Fruit fly (Drosophila melanogaster) whole organism, prepupa: Measurements from ENCODE around the gene CG5639.
A peak's percentile ranks its signal among the peaks of the same experiment; 100 is the strongest.

Experiments used
- Blimp-1 ChIP-seq: fragments of 200-800 bp; sonication (Bioruptor generic); optimal IDR thresholded peaks from 3 replicates; lab custom pipeline; 2017; ENCODE audit warnings: missing biosample characterization, missing genetic modification characterization, mild to moderate bottlenecking, moderate library complexity, missing genetic modification reagents
- CG10631 ChIP-seq: fragments of 200-800 bp; sonication (Bioruptor generic); optimal IDR thresholded peaks from 2 replicates; lab custom pipeline; 2016; ENCODE audit warnings: missing biosample characterization, missing genetic modification characterization
- CG11294 ChIP-seq: fragments of 200-800 bp; sonication (Bioruptor generic); IDR thresholded peaks from 2 replicates; pipeline ENCODE4 v1.3.6; 2022; ENCODE audit warnings: missing biosample characterization, missing genetic modification characterization
- CG11902 ChIP-seq: fragments of 200-800 bp; sonication (Bioruptor generic); optimal IDR thresholded peaks from 3 replicates; lab custom pipeline; 2016; ENCODE audit warnings: missing biosample characterization, missing genetic modification characterization
- CG15336 ChIP-seq: fragments of 200-800 bp; sonication (Bioruptor generic); IDR thresholded peaks from 2 replicates; pipeline ENCODE4 v1.3.6; 2022; ENCODE audit warnings: missing biosample characterization, missing genetic modification characterization
- CG1621 ChIP-seq: fragments of 200-800 bp; sonication (Bioruptor generic); optimal IDR thresholded peaks from 3 replicates; lab custom pipeline; 2018; ENCODE audit warnings: missing biosample characterization, mild to moderate bottlenecking, missing genetic modification characterization
- CG16779 ChIP-seq: fragments of 200-800 bp; sonication (Bioruptor generic); optimal IDR thresholded peaks from 3 replicates; lab custom pipeline; 2017; ENCODE audit warnings: missing biosample characterization, mild to moderate bottlenecking, missing genetic modification characterization
- CG3032 ChIP-seq: fragments of 200-800 bp; optimal IDR thresholded peaks from 2 replicates; lab custom pipeline; 2019; ENCODE audit warnings: missing biosample characterization, mild to moderate bottlenecking, missing genetic modification characterization, moderate library complexity
- CG31627 ChIP-seq: fragments of 200-800 bp; sonication (Bioruptor generic); optimal IDR thresholded peaks from 3 replicates; lab custom pipeline; 2016; ENCODE audit warnings: missing biosample characterization, missing genetic modification characterization
- CG32006 ChIP-seq: fragments of 200-800 bp; sonication (Bioruptor generic); optimal IDR thresholded peaks from 3 replicates; lab custom pipeline; 2017; ENCODE audit warnings: missing biosample characterization, mild to moderate bottlenecking, missing genetic modification characterization
- CG3919 ChIP-seq: fragments of 200-800 bp; sonication (Bioruptor generic); optimal IDR thresholded peaks from 3 replicates; lab custom pipeline; 2016; ENCODE audit warnings: missing biosample characterization, missing genetic modification characterization
- CG4318 ChIP-seq: fragments of 200-800 bp; sonication (Bioruptor generic); optimal IDR thresholded peaks from 3 replicates; lab custom pipeline; 2017; ENCODE audit warnings: missing biosample characterization, mild to moderate bottlenecking, missing genetic modification characterization
- CG6808 ChIP-seq: fragments of 200-800 bp; sonication (Bioruptor generic); optimal IDR thresholded peaks from 3 replicates; lab custom pipeline; 2017; ENCODE audit warnings: missing biosample characterization, missing genetic modification characterization, mild to moderate bottlenecking, moderate library complexity, missing genetic modification reagents
- CG6854 ChIP-seq: fragments of 200-800 bp; sonication (Bioruptor generic); optimal IDR thresholded peaks from 2 replicates; lab custom pipeline; 2017; ENCODE audit warnings: missing biosample characterization, mild to moderate bottlenecking, missing genetic modification characterization
- CG7368 ChIP-seq: fragments of 200-800 bp; sonication (Bioruptor generic); optimal IDR thresholded peaks from 3 replicates; lab custom pipeline; 2016; ENCODE audit warnings: missing biosample characterization, missing genetic modification characterization
- CG8632 ChIP-seq: fragments of 200-800 bp; sonication (Bioruptor generic); optimal IDR thresholded peaks from 3 replicates; lab custom pipeline; 2016; ENCODE audit warnings: missing biosample characterization, missing genetic modification characterization
- CG9139 ChIP-seq: fragments of 200-800 bp; sonication (Bioruptor generic); optimal IDR thresholded peaks from 3 replicates; lab custom pipeline; 2017; ENCODE audit warnings: missing biosample characterization, mild to moderate bottlenecking, missing genetic modification characterization
- Eip75B ChIP-seq: fragments of 200-800 bp; sonication (Bioruptor generic); optimal IDR thresholded peaks from 3 replicates; lab custom pipeline; 2016; ENCODE audit warnings: missing biosample characterization, missing genetic modification characterization
- Eip78C ChIP-seq: fragments of 200-800 bp; sonication (Bioruptor generic); peaks from one replicate; lab custom pipeline; 2016; ENCODE audit warnings: missing biosample characterization, missing genetic modification characterization
- Ets21C ChIP-seq: fragments of 200-800 bp; sonication (Bioruptor generic); optimal IDR thresholded peaks from 3 replicates; lab custom pipeline; 2016; ENCODE audit warnings: missing biosample characterization, missing genetic modification characterization
- Ets96B ChIP-seq: fragments of 200-800 bp; optimal IDR thresholded peaks from 2 replicates; lab custom pipeline; 2019; ENCODE audit warnings: missing biosample characterization, mild to moderate bottlenecking, missing genetic modification characterization, moderate library complexity
- Hr39 ChIP-seq: fragments of 200-800 bp; sonication (Bioruptor generic); optimal IDR thresholded peaks from 2 replicates; lab custom pipeline; 2016; ENCODE audit warnings: missing biosample characterization, missing genetic modification characterization
- Hr4 ChIP-seq: fragments of 200-800 bp; sonication (Bioruptor generic); optimal IDR thresholded peaks from 3 replicates; lab custom pipeline; 2016; ENCODE audit warnings: missing biosample characterization, missing genetic modification characterization
- Lpt ChIP-seq: fragments of 200-800 bp; sonication (Bioruptor generic); optimal IDR thresholded peaks from 3 replicates; lab custom pipeline; 2016; ENCODE audit warnings: missing biosample characterization, missing genetic modification characterization
- Met ChIP-seq: fragments of 200-800 bp; sonication (Bioruptor generic); optimal IDR thresholded peaks from 3 replicates; lab custom pipeline; 2016; ENCODE audit warnings: missing biosample characterization, missing genetic modification characterization
- Smox ChIP-seq: fragments of 200-800 bp; sonication (Bioruptor generic); optimal IDR thresholded peaks from 3 replicates; lab custom pipeline; 2016; ENCODE audit warnings: missing biosample characterization, missing genetic modification characterization
- Sox15 ChIP-seq: fragments of 200-800 bp; sonication (Bioruptor generic); optimal IDR thresholded peaks from 3 replicates; lab custom pipeline; 2016; ENCODE audit warnings: missing biosample characterization, missing genetic modification characterization
- achi ChIP-seq: fragments of 200-800 bp; sonication (Bioruptor generic); optimal IDR thresholded peaks from 3 replicates; lab custom pipeline; 2016; ENCODE audit warnings: missing biosample characterization, missing genetic modification characterization
- acj6 ChIP-seq: fragments of 200-800 bp; sonication (Bioruptor generic); optimal IDR thresholded peaks from 3 replicates; lab custom pipeline; 2016; ENCODE audit warnings: missing biosample characterization, missing genetic modification characterization
- cyc ChIP-seq: fragments of 200-800 bp; sonication (Bioruptor generic); optimal IDR thresholded peaks from 3 replicates; lab custom pipeline; 2016; ENCODE audit warnings: missing biosample characterization, missing genetic modification characterization
- dac ChIP-seq: fragments of 200-800 bp; sonication (Bioruptor generic); optimal IDR thresholded peaks from 2 replicates; lab custom pipeline; 2017; ENCODE audit warnings: missing biosample characterization, mild to moderate bottlenecking, missing genetic modification characterization
- dsx ChIP-seq: fragments of 200-800 bp; optimal IDR thresholded peaks from 3 replicates; lab custom pipeline; 2019; ENCODE audit warnings: missing biosample characterization, mild to moderate bottlenecking, missing genetic modification characterization, moderate library complexity; ENCODE audit not compliant: poor library complexity, severe bottlenecking
- eg ChIP-seq: fragments of 200-800 bp; sonication (Bioruptor generic); IDR thresholded peaks from 3 replicates; pipeline ENCODE4 v1.3.6; 2022; ENCODE audit warnings: missing biosample characterization, missing genetic modification characterization
- esn ChIP-seq: fragments of 200-800 bp; sonication (Bioruptor generic); optimal IDR thresholded peaks from 2 replicates; lab custom pipeline; 2016; ENCODE audit warnings: missing biosample characterization, mild to moderate bottlenecking, missing genetic modification characterization, moderate library complexity
- fd59A ChIP-seq: fragments of 200-800 bp; sonication (Bioruptor generic); optimal IDR thresholded peaks from 2 replicates; lab custom pipeline; 2017; ENCODE audit warnings: missing biosample characterization, mild to moderate bottlenecking, missing genetic modification characterization, missing genetic modification reagents
- fkh ChIP-seq: fragments of 200-800 bp; sonication (Bioruptor generic); optimal IDR thresholded peaks from 3 replicates; lab custom pipeline; 2017; ENCODE audit warnings: missing biosample characterization, mild to moderate bottlenecking, missing genetic modification characterization, moderate library complexity
- pdm3 ChIP-seq: fragments of 200-800 bp; sonication (Bioruptor generic); optimal IDR thresholded peaks from 3 replicates; lab custom pipeline; 2016; ENCODE audit warnings: missing biosample characterization, missing genetic modification characterization
- spab ChIP-seq: fragments of 200-800 bp; sonication (Bioruptor generic); optimal IDR thresholded peaks from 2 replicates; lab custom pipeline; 2017; ENCODE audit warnings: missing biosample characterization, mild to moderate bottlenecking, missing genetic modification characterization, missing genetic modification reagents
- ss ChIP-seq, 2 experiments: fragments of 200-800 bp; sonication (Bioruptor generic); optimal IDR thresholded peaks; 2 replicates in 1 of 2; 3 replicates in 1 of 2; lab custom pipeline; 2017 to 2018; ENCODE audit warnings: mild to moderate bottlenecking in 2 of 2, missing biosample characterization in 2 of 2, missing genetic modification characterization in 2 of 2, moderate library complexity in 1 of 2
- svp ChIP-seq: fragments of 200-800 bp; sonication (Bioruptor generic); peaks from one replicate; lab custom pipeline; 2016; ENCODE audit warnings: missing biosample characterization, missing genetic modification characterization
- vri ChIP-seq: fragments of 200-800 bp; sonication (Bioruptor generic); optimal IDR thresholded peaks from 3 replicates; lab custom pipeline; 2016; ENCODE audit warnings: missing biosample characterization, mild to moderate bottlenecking, missing genetic modification characterization

CG5639 gene

DNA sequence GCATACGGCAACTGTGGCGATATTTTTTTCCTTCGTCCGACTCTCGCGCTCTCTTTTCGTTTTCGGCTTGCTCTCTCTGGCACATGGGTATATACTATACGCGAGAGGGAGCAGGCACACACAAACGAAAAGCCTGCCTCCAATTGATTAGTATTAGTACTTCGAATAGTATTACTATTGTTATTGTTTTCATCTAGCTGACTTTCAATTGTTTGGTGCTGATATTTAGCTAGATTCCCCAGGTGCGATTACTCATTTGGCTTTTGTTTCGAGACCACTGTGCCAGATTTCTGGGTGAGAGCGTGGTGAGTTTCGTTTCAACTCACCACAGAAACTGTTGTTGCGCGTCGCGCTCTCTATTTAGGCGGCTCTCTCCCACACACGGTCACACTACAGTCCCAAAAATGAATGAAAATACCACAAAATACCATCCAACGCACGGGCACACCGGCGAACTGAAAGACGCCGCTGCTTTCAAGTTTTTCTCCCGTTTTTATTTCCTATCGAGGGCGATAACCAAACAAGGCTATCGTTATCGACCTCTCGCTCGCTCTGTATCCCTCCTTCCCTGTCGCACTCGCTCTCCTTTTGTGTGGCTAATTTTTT lies 14.6 kb downstream of the CG5639 start (continued):
- TF ChIP-seq CG3032: peak; percentile 55
- TF ChIP-seq CG31627 (GFP tag; lab: Kevin White, UChicago): peak; percentile 65
- peak; percentile 79 for TF ChIP-seq esn (GFP tag; lab: Kevin White, UChicago)
- TF ChIP-seq CG6854 (GFP tag; lab: Kevin White, UChicago): peak; percentile 81
- TF ChIP-seq Eip78C: peak; percentile 95
- TF ChIP-seq CG3919 (GFP tag; lab: Kevin White, UChicago): peak; percentile 80
- TF ChIP-seq pdm3 (GFP tag; lab: Kevin White, UChicago): peak; percentile 78
- TF ChIP-seq Ets21C (GFP tag; lab: Kevin White, UChicago): peak; percentile 14
- no peak for TF ChIP-seq dac

DNA sequence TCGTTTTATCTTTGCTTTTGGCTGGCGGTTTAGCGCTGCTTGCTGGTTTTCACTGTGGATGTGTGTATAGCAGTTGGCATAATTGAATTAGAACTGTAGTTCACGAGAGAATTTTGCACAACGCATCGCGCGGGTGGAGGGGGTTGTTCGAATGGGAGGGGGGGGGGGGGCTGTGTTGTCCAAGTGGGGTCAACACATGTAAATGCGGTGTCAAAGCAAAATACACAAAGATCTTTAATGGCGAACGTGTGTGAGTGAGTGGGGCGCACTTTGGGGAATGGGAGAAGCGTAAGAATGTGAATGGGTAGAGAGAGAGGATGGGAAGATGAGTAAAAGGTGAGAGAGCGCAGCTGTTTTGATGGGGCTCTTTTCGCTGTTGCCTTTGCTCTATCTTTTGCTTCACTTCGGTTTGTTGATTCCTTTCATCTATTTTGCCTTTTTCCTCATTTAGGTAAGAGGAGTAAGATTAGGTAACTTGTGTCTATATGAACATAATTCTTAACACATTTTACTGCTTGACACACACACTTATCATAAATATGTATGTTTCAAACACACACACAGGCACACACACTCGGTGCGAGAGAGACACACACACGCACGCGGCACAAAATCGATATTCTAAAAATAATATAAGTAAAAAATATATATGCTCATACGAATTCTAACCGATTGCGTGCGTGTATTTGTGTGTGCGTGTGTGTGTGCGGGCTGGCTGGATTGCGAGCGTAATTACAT lies 15.5 kb downstream of the CG5639 start:
- TF ChIP-seq fkh (peak; percentile 28), vri (GFP tag; lab: Kevin White, UChicago) (peak; percentile 31), Hr39 (GFP tag; lab: Kevin White, UChicago) (no peak), svp (GFP tag; lab: Kevin White, UChicago) (peak; percentile 72), Smox (GFP tag; lab: Kevin White, UChicago) (no peak), cyc (no peak), CG6854 (GFP tag; lab: Kevin White, UChicago) (peak; percentile 27)

DNA sequence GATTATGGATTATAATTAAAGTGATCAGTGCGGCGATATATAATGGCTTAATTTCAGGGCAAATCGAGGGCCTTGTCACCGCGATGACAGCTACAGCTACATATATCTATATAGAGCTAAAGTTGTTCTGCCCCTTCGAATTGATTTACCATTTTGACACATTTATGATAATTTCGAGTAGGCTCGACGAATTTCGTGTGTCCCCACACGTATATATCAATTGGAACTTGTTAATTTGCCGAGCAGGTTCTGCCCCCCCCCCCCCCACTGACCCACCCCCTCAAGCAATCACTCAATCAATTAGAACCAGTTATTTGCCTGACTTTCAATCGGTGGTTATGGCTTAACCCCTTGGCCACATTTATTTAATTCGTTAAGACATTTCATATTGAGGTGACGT lies 16.5 kb downstream of the CG5639 start:
- TF ChIP-seq cyc (no peak), fkh (peak; percentile 29)

DNA sequence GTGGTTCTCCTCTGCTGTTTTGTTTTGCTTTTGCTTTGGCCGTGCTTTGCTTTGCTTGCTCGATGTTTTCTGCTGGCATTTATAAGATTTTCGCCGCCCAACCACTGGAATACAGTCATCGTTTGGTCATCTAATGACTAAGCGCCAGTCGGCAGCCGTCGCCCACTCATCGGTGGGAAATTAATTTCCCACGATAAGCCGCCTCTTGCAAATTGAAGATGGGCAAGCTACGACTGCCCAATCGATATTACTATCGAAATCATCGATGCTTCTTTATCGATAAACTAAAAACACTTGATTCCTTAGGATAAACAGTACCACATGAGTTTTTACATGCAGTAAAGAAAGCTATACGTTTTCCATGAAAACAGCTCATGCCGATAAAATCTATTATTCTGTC lies 25.2 kb downstream of the CG5639 start:
- no peak for TF ChIP-seq CG6854 (GFP tag; lab: Kevin White, UChicago)
- TF ChIP-seq Eip75B: no peak
- no peak for TF ChIP-seq CG11902 (GFP tag; lab: Kevin White, UChicago)
- no peak for TF ChIP-seq vri (GFP tag; lab: Kevin White, UChicago)
- no peak for TF ChIP-seq dac
- no peak for TF ChIP-seq CG32006 (GFP tag; lab: Kevin White, UChicago)
- no peak for TF ChIP-seq CG15336
- no peak for TF ChIP-seq CG16779 (tag; lab: Kevin White, UChicago)
- TF ChIP-seq CG4318 (GFP tag; lab: Kevin White, UChicago): no peak

DNA sequence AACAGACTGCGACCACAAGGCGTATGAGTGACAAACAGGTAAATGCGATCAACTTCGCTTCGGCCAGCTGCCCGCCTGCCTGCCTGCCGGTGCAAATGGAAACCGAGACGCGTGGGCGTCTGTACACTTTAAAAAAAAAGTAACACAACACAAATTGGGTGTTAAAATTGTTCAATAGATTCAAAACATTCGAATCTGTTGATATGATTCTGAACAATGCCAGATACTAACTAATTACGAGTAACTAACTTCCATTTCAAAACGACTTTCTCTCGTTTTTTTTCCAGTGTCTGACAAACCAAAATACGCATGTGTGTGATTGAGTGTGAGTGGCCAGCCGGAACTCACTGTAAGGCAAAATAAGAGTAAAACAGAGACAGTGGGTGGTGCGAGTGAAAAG lies 26.2 kb downstream of the CG5639 start:
- TF ChIP-seq CG11294: peak; percentile 93
- TF ChIP-seq spab (GFP tag; lab: Kevin White, UChicago): peak; percentile 69
- peak; percentile 94 for TF ChIP-seq Lpt (GFP tag; lab: Kevin White, UChicago)
- peak; percentile 70 for TF ChIP-seq Blimp-1 (GFP tag; lab: Kevin White, UChicago)
- peak; percentile 94 for TF ChIP-seq CG32006 (GFP tag; lab: Kevin White, UChicago)
- TF ChIP-seq dac: peak; percentile 91
- TF ChIP-seq CG6808 (GFP tag; lab: Kevin White, UChicago): peak; percentile 74
- no peak for TF ChIP-seq acj6 (GFP tag; lab: Kevin White, UChicago)
- TF ChIP-seq CG9139 (GFP tag; lab: Kevin White, UChicago): peak; percentile 53
- peak; percentile 92 for TF ChIP-seq Met (GFP tag; lab: Kevin White, UChicago)
- TF ChIP-seq Sox15 (GFP tag; lab: Kevin White, UChicago): peak; percentile 72
- TF ChIP-seq Hr4: peak; percentile 96
- peak; percentile 98 for TF ChIP-seq eg (GFP tag; lab: Robert Waterston, UW)
- peak; percentile 49 for TF ChIP-seq fd59A (GFP tag; lab: Kevin White, UChicago)
- TF ChIP-seq CG1621: no peak
- TF ChIP-seq fkh: no peak
- no peak for TF ChIP-seq Hr39 (GFP tag; lab: Kevin White, UChicago)
- TF ChIP-seq CG10631 (GFP tag; lab: Kevin White, UChicago): peak; percentile 77
- peak; percentile 81 for TF ChIP-seq Ets96B (tag; lab: Kevin White, UChicago)
- TF ChIP-seq dsx (GFP tag; lab: Kevin White, UChicago): peak; percentile 66
- peak; percentile 67 for TF ChIP-seq CG3032
- TF ChIP-seq CG8632 (GFP tag; lab: Kevin White, UChicago): peak; percentile 74
- peak in 1 of 2 experiments; percentile 81 for TF ChIP-seq ss (GFP tag; optimal IDR thresholded peaks at IDR 0.05; lab: Kevin White, UChicago)
- TF ChIP-seq achi (GFP tag; lab: Kevin White, UChicago): peak; percentile 93
- TF ChIP-seq CG7368 (GFP tag; lab: Kevin White, UChicago): peak; percentile 90
- TF ChIP-seq CG3919 (GFP tag; lab: Kevin White, UChicago): peak; percentile 95
